Worm (Caenorhabditis elegans) whole organism, mixed stage, embryonic: ENCODE results near the gene deg-3.

Experiments used
- blmp-1 ChIP-seq: fragments of 150-350 bp; optimal IDR thresholded peaks from 2 replicates; lab custom pipeline; 2014; ENCODE audit warnings: missing biosample characterization, missing genetic modification characterization
- elt-3 ChIP-seq: fragments of 150-350 bp; optimal IDR thresholded peaks from 2 replicates; lab custom pipeline; 2014; ENCODE audit warnings: missing biosample characterization, missing genetic modification characterization
- lin-13 ChIP-seq: fragments of 150-350 bp; optimal IDR thresholded peaks from 2 replicates; lab custom pipeline; 2014; ENCODE audit warnings: missing biosample characterization, missing genetic modification characterization
- lin-32 ChIP-seq: fragments of 200-800 bp; sonication (Bioruptor generic); optimal IDR thresholded peaks from 2 replicates; lab custom pipeline; 2018; ENCODE audit warnings: mild to moderate bottlenecking, missing genetic modification characterization, missing compliant biosample characterization
- mab-5 ChIP-seq: fragments of 150-350 bp; optimal IDR thresholded peaks from 2 replicates; lab custom pipeline; 2014; ENCODE audit warnings: missing biosample characterization, missing genetic modification characterization
- nhr-237 ChIP-seq: fragments of 150-350 bp; optimal IDR thresholded peaks from 2 replicates; lab custom pipeline; 2014; ENCODE audit warnings: missing biosample characterization, missing genetic modification characterization
- nhr-76 ChIP-seq: sonication (generic microtip); optimal IDR thresholded peaks from 2 replicates; lab custom pipeline; 2017; ENCODE audit warnings: missing biosample characterization, missing genetic modification characterization
- snpc-4 ChIP-seq: fragments of 150-350 bp; optimal IDR thresholded peaks from 2 replicates; lab custom pipeline; 2014; ENCODE audit warnings: missing biosample characterization, missing genetic modification characterization
- unc-120 ChIP-seq: sonication (generic microtip); optimal IDR thresholded peaks from 2 replicates; lab custom pipeline; 2017; ENCODE audit warnings: missing genetic modification characterization, missing compliant biosample characterization; ENCODE audit not compliant: poor library complexity, severe bottlenecking
- unc-62 ChIP-seq: fragments of 150-350 bp; optimal IDR thresholded peaks from 2 replicates; lab custom pipeline; 2014; ENCODE audit warnings: missing biosample characterization, missing genetic modification reagents, missing genetic modification characterization
- ztf-11 ChIP-seq: fragments of 150-350 bp; optimal IDR thresholded peaks from 2 replicates; lab custom pipeline; 2014; ENCODE audit warnings: missing biosample characterization, missing genetic modification characterization

ce11 chrV:11412125-11412524 lies 2.8 kb downstream of the deg-3 start:
- TF ChIP-seq unc-120 (tag; lab: Kevin White, UChicago) (no peak), blmp-1 (tag; lab: Kevin White, UChicago) (no peak), nhr-76 (tag; lab: Kevin White, UChicago) (no peak), nhr-237 (tag; lab: Kevin White, UChicago) (no peak), ztf-11 (tag; lab: Kevin White, UChicago) (no peak), unc-62 (GFP tag; lab: Kevin White, UChicago) (no peak), lin-13 (tag; lab: Kevin White, UChicago) (no peak), elt-3 (no peak), lin-32 (GFP tag; lab: Kevin White, UChicago) (no peak), snpc-4 (tag; lab: Kevin White, UChicago) (no peak), mab-5 (tag; lab: Kevin White, UChicago) (no peak)
